Fruit fly (Drosophila melanogaster) whole organism, embryonic: ENCODE results near the gene CG43322.

Experiments
- ATbp ChIP-seq: fragments of 200-800 bp; sonication (Bioruptor generic); optimal IDR thresholded peaks from 2 replicates; lab custom pipeline; 2017; ENCODE audit warnings: missing biosample characterization, mild to moderate bottlenecking, missing genetic modification characterization, missing genetic modification reagents
- Adf1 ChIP-seq: fragments of 200-800 bp; sonication (Bioruptor generic); IDR thresholded peaks from 2 replicates; pipeline ENCODE4 v1.3.6; 2022; ENCODE audit warnings: missing biosample characterization, missing genetic modification characterization
- Aef1 ChIP-seq: fragments of 200-800 bp; sonication (Bioruptor generic); IDR thresholded peaks from 3 replicates; pipeline ENCODE4 v1.3.6; 2022; ENCODE audit warnings: missing biosample characterization, missing genetic modification characterization
- CG10147 ChIP-seq: fragments of 200-800 bp; sonication (Bioruptor generic); optimal IDR thresholded peaks from 2 replicates; lab custom pipeline; 2019; ENCODE audit warnings: missing biosample characterization, mild to moderate bottlenecking, missing genetic modification characterization, moderate library complexity
- CG10209 ChIP-seq: fragments of 200-800 bp; sonication (Bioruptor generic); optimal IDR thresholded peaks from 3 replicates; lab custom pipeline; 2017; ENCODE audit warnings: missing biosample characterization, mild to moderate bottlenecking, missing genetic modification characterization, missing genetic modification reagents
- CG1529 ChIP-seq: fragments of 200-800 bp; sonication (Bioruptor generic); optimal IDR thresholded peaks from 3 replicates; lab custom pipeline; 2018; ENCODE audit warnings: missing biosample characterization, missing genetic modification characterization
- CG1602 ChIP-seq: fragments of 200-800 bp; sonication (Bioruptor generic); optimal IDR thresholded peaks from 3 replicates; lab custom pipeline; 2016; ENCODE audit warnings: missing biosample characterization, missing genetic modification characterization
- CG16863 ChIP-seq: fragments of 200-800 bp; sonication (Bioruptor generic); optimal IDR thresholded peaks from 3 replicates; lab custom pipeline; 2016; ENCODE audit warnings: missing biosample characterization, missing genetic modification characterization
- CG17568 ChIP-seq: fragments of 200-800 bp; sonication (Bioruptor generic); optimal IDR thresholded peaks from 2 replicates; lab custom pipeline; 2018; ENCODE audit warnings: missing biosample characterization, mild to moderate bottlenecking, missing genetic modification characterization, moderate library complexity
- CG18476 ChIP-seq: fragments of 200-800 bp; sonication (Bioruptor generic); optimal IDR thresholded peaks from 2 replicates; lab custom pipeline; 2016; ENCODE audit warnings: missing biosample characterization, mild to moderate bottlenecking, missing genetic modification characterization
- CG18599 ChIP-seq: fragments of 200-800 bp; sonication (Bioruptor generic); optimal IDR thresholded peaks from 3 replicates; lab custom pipeline; 2017; ENCODE audit warnings: missing biosample characterization, missing genetic modification characterization, mild to moderate bottlenecking, moderate library complexity, missing genetic modification reagents
- CG2129 ChIP-seq: fragments of 200-800 bp; sonication (Bioruptor generic); IDR thresholded peaks from 2 replicates; pipeline ENCODE4 v1.3.6; 2022; ENCODE audit warnings: missing biosample characterization, missing genetic modification characterization; ENCODE audit not compliant: partially characterized antibody
- CG2202 ChIP-seq: fragments of 200-800 bp; sonication (Bioruptor generic); optimal IDR thresholded peaks from 2 replicates; lab custom pipeline; 2018; ENCODE audit warnings: missing biosample characterization, mild to moderate bottlenecking, missing genetic modification characterization
- CG3281 ChIP-seq: fragments of 200-800 bp; sonication (Bioruptor generic); optimal IDR thresholded peaks from 3 replicates; lab custom pipeline; 2017; ENCODE audit warnings: missing biosample characterization, mild to moderate bottlenecking, missing genetic modification characterization
- CG3995 ChIP-seq: fragments of 200-800 bp; sonication (Bioruptor generic); optimal IDR thresholded peaks from 3 replicates; lab custom pipeline; 2016; ENCODE audit warnings: missing biosample characterization, missing genetic modification characterization
- CG4424 ChIP-seq: fragments of 200-800 bp; sonication (Bioruptor generic); optimal IDR thresholded peaks from 3 replicates; lab custom pipeline; 2016; ENCODE audit warnings: missing biosample characterization, missing genetic modification characterization
- CG6175 ChIP-seq: fragments of 200-800 bp; sonication (Bioruptor generic); IDR thresholded peaks from 3 replicates; pipeline ENCODE4 v1.3.6; 2022; ENCODE audit warnings: missing biosample characterization, missing genetic modification characterization
- CG6254 ChIP-seq: fragments of 200-800 bp; sonication (Bioruptor generic); optimal IDR thresholded peaks from 3 replicates; lab custom pipeline; 2017; ENCODE audit warnings: mild to moderate bottlenecking, missing biosample characterization, missing genetic modification reagents, missing genetic modification characterization
- CG7963 ChIP-seq: fragments of 200-800 bp; sonication (Bioruptor generic); IDR thresholded peaks from 3 replicates; pipeline ENCODE4 v1.3.6; 2022; ENCODE audit warnings: missing biosample characterization, missing genetic modification characterization; ENCODE audit not compliant: partially characterized antibody
- CG8089 ChIP-seq: fragments of 200-800 bp; sonication (Bioruptor generic); optimal IDR thresholded peaks from 3 replicates; lab custom pipeline; 2016; ENCODE audit warnings: missing biosample characterization, missing genetic modification characterization
- CG8290 ChIP-seq, 3 experiments: fragments of 200-800 bp; sonication (Bioruptor generic); optimal IDR thresholded peaks; 2 replicates each; lab custom pipeline; 2016 to 2019; ENCODE audit warnings: missing biosample characterization in 3 of 3, missing genetic modification characterization in 3 of 3, mild to moderate bottlenecking in 2 of 3, moderate library complexity in 1 of 3
- Camta ChIP-seq: fragments of 200-800 bp; sonication (Bioruptor generic); optimal IDR thresholded peaks from 2 replicates; lab custom pipeline; 2016; ENCODE audit warnings: missing biosample characterization, missing genetic modification characterization
- CrebB ChIP-seq: fragments of 200-800 bp; sonication (Bioruptor generic); optimal IDR thresholded peaks from 3 replicates; lab custom pipeline; 2018; ENCODE audit warnings: missing biosample characterization, mild to moderate bottlenecking, missing genetic modification characterization
- Drgx ChIP-seq: fragments of 200-800 bp; sonication (Bioruptor generic); IDR thresholded peaks from 2 replicates; pipeline ENCODE4 v1.3.6; 2022; ENCODE audit warnings: missing biosample characterization, missing genetic modification characterization
- E2f1 ChIP-seq: fragments of 200-800 bp; sonication (Bioruptor generic); IDR thresholded peaks from 2 replicates; pipeline ENCODE4 v1.3.6; 2022; ENCODE audit warnings: missing biosample characterization, missing genetic modification characterization
- Ets65A ChIP-seq: fragments of 200-800 bp; sonication (Bioruptor generic); peaks from one replicate; lab custom pipeline; 2016; ENCODE audit warnings: missing biosample characterization, missing genetic modification characterization
- Gug ChIP-seq: fragments of 200-800 bp; sonication (Bioruptor generic); IDR thresholded peaks from 4 replicates; pipeline ENCODE4 v1.3.6; 2022; ENCODE audit warnings: missing biosample characterization, missing genetic modification characterization
- HLH3B ChIP-seq: fragments of 200-800 bp; sonication (Bioruptor generic); IDR thresholded peaks from 2 replicates; pipeline ENCODE4 v1.3.6; 2022; ENCODE audit warnings: missing biosample characterization, missing genetic modification characterization
- HLHmδ ChIP-seq: fragments of 200-800 bp; sonication (Bioruptor generic); optimal IDR thresholded peaks from 2 replicates; lab custom pipeline; 2018; ENCODE audit warnings: missing biosample characterization, mild to moderate bottlenecking, missing genetic modification characterization, moderate library complexity
- Jarid2 ChIP-seq: fragments of 200-800 bp; sonication (Bioruptor generic); optimal IDR thresholded peaks from 3 replicates; lab custom pipeline; 2017; ENCODE audit warnings: mild to moderate bottlenecking, missing biosample characterization, missing genetic modification reagents, missing genetic modification characterization
- MESR4 ChIP-seq: fragments of 200-800 bp; sonication (Bioruptor generic); optimal IDR thresholded peaks from 2 replicates; lab custom pipeline; 2018; ENCODE audit warnings: missing biosample characterization, mild to moderate bottlenecking, missing genetic modification characterization, moderate library complexity
- Optix ChIP-seq: fragments of 200-800 bp; sonication (Bioruptor generic); IDR thresholded peaks from 3 replicates; pipeline ENCODE4 v1.3.6; 2022; ENCODE audit warnings: missing biosample characterization, missing genetic modification characterization
- Poxn ChIP-seq: fragments of 200-800 bp; sonication (Bioruptor generic); IDR thresholded peaks from 2 replicates; pipeline ENCODE4 v1.3.6; 2022; ENCODE audit warnings: missing biosample characterization, missing genetic modification characterization
- Six4 ChIP-seq: fragments of 200-800 bp; sonication (Bioruptor generic); optimal IDR thresholded peaks from 2 replicates; lab custom pipeline; 2016; ENCODE audit warnings: missing biosample characterization, missing genetic modification characterization
- Sry-δ ChIP-seq: fragments of 200-800 bp; sonication (Bioruptor generic); optimal IDR thresholded peaks from 2 replicates; lab custom pipeline; 2016; ENCODE audit warnings: missing biosample characterization, missing genetic modification characterization
- Usf ChIP-seq: fragments of 200-800 bp; sonication (Bioruptor generic); optimal IDR thresholded peaks from 2 replicates; lab custom pipeline; 2017; ENCODE audit warnings: missing genotype, missing biosample characterization, missing genetic modification characterization
- Vsx1 ChIP-seq: fragments of 200-800 bp; sonication (Bioruptor generic); optimal IDR thresholded peaks from 2 replicates; lab custom pipeline; 2017; ENCODE audit warnings: missing biosample characterization, mild to moderate bottlenecking, missing genetic modification characterization, missing genetic modification reagents
- abd-A ChIP-seq: fragments of 200-800 bp; sonication (Bioruptor generic); optimal IDR thresholded peaks from 3 replicates; lab custom pipeline; 2019; ENCODE audit warnings: missing biosample characterization, mild to moderate bottlenecking, missing genetic modification characterization, moderate library complexity
- ash1 ChIP-seq: fragments of 200-800 bp; sonication (Bioruptor generic); optimal IDR thresholded peaks from 2 replicates; lab custom pipeline; 2018; ENCODE audit warnings: missing biosample characterization, mild to moderate bottlenecking, missing genetic modification characterization
- cato ChIP-seq: fragments of 200-800 bp; sonication (Bioruptor generic); optimal IDR thresholded peaks from 2 replicates; lab custom pipeline; 2016; ENCODE audit warnings: missing biosample characterization, missing genetic modification characterization, borderline replicate concordance
- dan ChIP-seq: fragments of 200-800 bp; sonication (Bioruptor generic); IDR thresholded peaks from 2 replicates; pipeline ENCODE4 v1.3.6; 2022; ENCODE audit warnings: missing biosample characterization, missing genetic modification characterization
- dati ChIP-seq: fragments of 200-800 bp; sonication (Bioruptor generic); IDR thresholded peaks from 2 replicates; pipeline ENCODE4 v1.3.6; 2022; ENCODE audit warnings: missing biosample characterization, missing genetic modification characterization
- emc ChIP-seq: fragments of 200-800 bp; sonication (Bioruptor generic); optimal IDR thresholded peaks from 2 replicates; lab custom pipeline; 2016; ENCODE audit warnings: missing biosample characterization, missing genetic modification characterization
- gcm2 ChIP-seq: fragments of 200-800 bp; sonication (Bioruptor generic); optimal IDR thresholded peaks from 2 replicates; lab custom pipeline; 2016; ENCODE audit warnings: missing biosample characterization, missing genetic modification characterization
- pum ChIP-seq: fragments of 200-800 bp; sonication (Bioruptor generic); optimal IDR thresholded peaks from 2 replicates; lab custom pipeline; 2016; ENCODE audit warnings: missing biosample characterization, missing genetic modification characterization
- ranshi ChIP-seq: fragments of 200-800 bp; sonication (Bioruptor generic); IDR thresholded peaks from 2 replicates; pipeline ENCODE4 v1.3.6; 2022; ENCODE audit warnings: missing biosample characterization, missing genetic modification characterization
- repo ChIP-seq: fragments of 200-800 bp; sonication (Bioruptor generic); optimal IDR thresholded peaks from 2 replicates; lab custom pipeline; 2016; ENCODE audit warnings: missing biosample characterization, missing genetic modification characterization
- row ChIP-seq: fragments of 200-800 bp; sonication (Bioruptor generic); IDR thresholded peaks from 3 replicates; pipeline ENCODE4 v1.3.6; 2022; ENCODE audit warnings: missing biosample characterization, missing genetic modification characterization
- sens ChIP-seq: fragments of 200-800 bp; sonication (Bioruptor generic); peaks from one replicate; lab custom pipeline; 2016; ENCODE audit warnings: missing biosample characterization, missing genetic modification characterization
- shn ChIP-seq: fragments of 200-800 bp; sonication (Bioruptor generic); optimal IDR thresholded peaks from 3 replicates; lab custom pipeline; 2016; ENCODE audit warnings: missing biosample characterization, missing genetic modification characterization
- ttk ChIP-seq: fragments of 200-800 bp; sonication (Bioruptor generic); IDR thresholded peaks from 2 replicates; pipeline ENCODE4 v2.1.2; 2022; ENCODE audit warnings: missing biosample characterization, missing genetic modification characterization

Gene CG43322

DNA sequence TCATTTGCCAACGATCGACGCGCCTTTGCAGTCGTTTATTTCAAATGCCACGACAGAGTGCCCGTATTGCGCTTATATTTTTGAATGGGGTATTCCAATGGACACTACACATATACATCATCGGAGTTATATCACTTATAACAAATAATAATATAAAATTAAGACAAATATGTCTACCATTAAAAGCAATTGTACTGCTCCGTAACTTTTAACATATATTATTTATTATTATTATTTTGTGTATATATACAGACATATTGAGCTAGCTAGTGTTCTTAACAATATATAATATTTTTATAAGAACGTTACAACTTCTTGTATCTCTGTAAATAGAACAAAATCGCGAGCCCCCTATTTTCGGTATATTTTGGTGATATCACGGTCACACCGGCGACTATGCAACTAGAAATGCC is 49.2 kb upstream of the CG43322 start, which contains the start of the genes sip2 and Coprox (continued):
- TF ChIP-seq CG8290 (GFP tag; optimal IDR thresholded peaks at IDR 0.05; lab: Kevin White, UChicago) (peak; percentile 42), CG8290 (tag; optimal IDR thresholded peaks at IDR 0.05; lab: Kevin White, UChicago) (no peak), shn (GFP tag; lab: Kevin White, UChicago) (no peak), CrebB (tag; lab: Kevin White, UChicago) (peak; percentile 50), CG3281 (GFP tag; lab: Kevin White, UChicago) (peak; percentile 72), CG2129 (GFP tag; lab: Robert Waterston, UW) (no peak), Aef1 (peak; percentile 33; the same call in 1 of the 3 replicates), Usf (GFP tag; lab: Kevin White, UChicago) (peak; percentile 29), CG1529 (GFP tag; lab: Kevin White, UChicago) (peak; percentile 1), CG16863 (GFP tag; lab: Kevin White, UChicago) (no peak), Sry-δ (GFP tag; lab: Kevin White, UChicago) (no peak), row (peak; percentile 84), CG8089 (GFP tag; lab: Kevin White, UChicago) (no peak), emc (GFP tag; lab: Kevin White, UChicago) (no peak), repo (GFP tag; lab: Kevin White, UChicago) (no peak), dati (GFP tag; lab: Robert Waterston, UW) (no peak), HLHmδ (GFP tag; lab: Kevin White, UChicago) (no peak), gcm2 (GFP tag; lab: Kevin White, UChicago) (no peak), Ets65A (peak; percentile 67), CG17568 (GFP tag; lab: Kevin White, UChicago) (no peak), CG3995 (peak; percentile 62), Camta (GFP tag; lab: Kevin White, UChicago) (no peak), Vsx1 (GFP tag; lab: Kevin White, UChicago) (no peak), CG18599 (GFP tag; lab: Kevin White, UChicago) (peak; percentile 75), E2f1 (GFP tag; lab: Robert Waterston, UW) (peak; percentile 41), CG6254 (GFP tag; lab: Kevin White, UChicago) (no peak), CG2202 (tag; lab: Kevin White, UChicago) (no peak), dan (GFP tag; lab: Robert Waterston, UW) (no peak), ranshi (peak; percentile 54; the same call in 1 of the 2 replicates), sens (GFP tag; lab: Kevin White, UChicago) (peak; percentile 62), CG10147 (GFP tag; lab: Kevin White, UChicago) (peak; percentile 62), MESR4 (no peak), Adf1 (GFP tag; lab: Robert Waterston, UW) (no peak), CG4424 (peak; percentile 38), Jarid2 (GFP tag; lab: Kevin White, UChicago) (no peak), Poxn (GFP tag; lab: Robert Waterston, UW) (no peak), CG1602 (GFP tag; lab: Kevin White, UChicago) (peak; percentile 52), ash1 (GFP tag; lab: Kevin White, UChicago) (no peak), CG7963 (GFP tag; lab: Robert Waterston, UW) (no peak), ttk (0 out of 2 replicates have a peak, but pooled peaks have one; percentile 25), pum (no peak), CG18476 (GFP tag; lab: Kevin White, UChicago) (no peak), abd-A (tag; lab: Kevin White, UChicago) (no peak), ATbp (GFP tag; lab: Kevin White, UChicago) (no peak), Drgx (GFP tag; lab: Robert Waterston, UW) (peak; percentile 38; the same call in 1 of the 2 replicates), Six4 (GFP tag; lab: Kevin White, UChicago) (peak; percentile 33), CG10209 (GFP tag; lab: Kevin White, UChicago) (peak; percentile 63), HLH3B (GFP tag; lab: Robert Waterston, UW) (peak; percentile 29; the same call in 1 of the 2 replicates), Gug (GFP tag; lab: Robert Waterston, UW) (no peak), CG6175 (GFP tag; lab: Robert Waterston, UW) (no peak), Optix (GFP tag; lab: Robert Waterston, UW) (no peak), cato (GFP tag; lab: Kevin White, UChicago) (peak; percentile 2)
